Worm (Caenorhabditis elegans) whole organism, L3 larva: ENCODE data around the gene ttr-50.

Source experiments
- aly-2 ChIP-seq: fragments of 150-350 bp; optimal IDR thresholded peaks from 2 replicates; lab custom pipeline; 2014; ENCODE audit warnings: missing biosample characterization, missing genetic modification characterization
- ceh-16 ChIP-seq: sonication (generic microtip); optimal IDR thresholded peaks from 2 replicates; lab custom pipeline; 2017; ENCODE audit warnings: missing biosample characterization, missing genetic modification characterization
- ceh-28 ChIP-seq: fragments of 150-350 bp; optimal IDR thresholded peaks from 2 replicates; lab custom pipeline; 2014; ENCODE audit warnings: missing biosample characterization, missing genetic modification reagents, missing genetic modification characterization
- ceh-9 ChIP-seq: sonication (generic microtip); optimal IDR thresholded peaks from 2 replicates; lab custom pipeline; 2018; ENCODE audit warnings: missing biosample characterization, missing genetic modification characterization
- egl-27 ChIP-seq: sonication (generic microtip); optimal IDR thresholded peaks from 4 replicates; lab custom pipeline; 2017; ENCODE audit warnings: missing biosample characterization, missing genetic modification reagents, missing genetic modification characterization
- egl-5 ChIP-seq: fragments of 150-350 bp; optimal IDR thresholded peaks from 2 replicates; lab custom pipeline; 2017; ENCODE audit warnings: missing biosample characterization, missing genetic modification reagents, missing genetic modification characterization, inconsistent platforms
- elt-2 ChIP-seq: sonication (generic microtip); optimal IDR thresholded peaks from 2 replicates; lab custom pipeline; 2016; ENCODE audit warnings: missing genetic modification reagents, mild to moderate bottlenecking, missing genetic modification characterization, missing compliant biosample characterization
- elt-3 ChIP-seq, 3 experiments: fragments of 150-350 bp in 1 of 3; sonication (generic microtip) in 2 of 3; optimal IDR thresholded peaks; 2 replicates in 2 of 3; 4 replicates in 1 of 3; lab custom pipeline; 2014 to 2017; ENCODE audit warnings: missing biosample characterization in 3 of 3, missing genetic modification characterization in 3 of 3
- eor-1 ChIP-seq, 2 experiments: fragments of 150-350 bp; optimal IDR thresholded peaks; 2 replicates each; lab custom pipeline; 2014 to 2018; ENCODE audit warnings: missing biosample characterization in 2 of 2, missing genetic modification characterization in 2 of 2
- fkh-10 ChIP-seq: sonication (generic microtip); optimal IDR thresholded peaks from 2 replicates; lab custom pipeline; 2017; ENCODE audit warnings: missing biosample characterization, missing genetic modification reagents, missing genetic modification characterization
- fkh-2 ChIP-seq: fragments of 150-350 bp; optimal IDR thresholded peaks from 2 replicates; lab custom pipeline; 2014; ENCODE audit warnings: missing biosample characterization, missing genetic modification reagents, missing genetic modification characterization
- fos-1 ChIP-seq: fragments of 150-350 bp; optimal IDR thresholded peaks from 2 replicates; lab custom pipeline; 2014; ENCODE audit warnings: missing biosample characterization, missing genetic modification characterization
- hmg-11 ChIP-seq: sonication (generic microtip); optimal IDR thresholded peaks from 2 replicates; lab custom pipeline; 2016; ENCODE audit warnings: missing genetic modification characterization, missing compliant biosample characterization
- jun-1 ChIP-seq: fragments of 150-350 bp; optimal IDR thresholded peaks from 2 replicates; lab custom pipeline; 2014; ENCODE audit warnings: missing biosample characterization, missing genetic modification reagents, missing genetic modification characterization
- lin-15B ChIP-seq: fragments of 150-350 bp; optimal IDR thresholded peaks from 2 replicates; lab custom pipeline; 2014; ENCODE audit warnings: missing biosample characterization, missing genetic modification characterization
- lin-39 ChIP-seq: fragments of 150-350 bp; optimal IDR thresholded peaks from 2 replicates; lab custom pipeline; 2018; ENCODE audit warnings: missing biosample characterization, missing genetic modification reagents, missing genetic modification characterization
- lsy-12 ChIP-seq: sonication (generic microtip); optimal IDR thresholded peaks from 2 replicates; lab custom pipeline; 2016; ENCODE audit warnings: mild to moderate bottlenecking, missing genetic modification characterization, missing compliant biosample characterization
- mml-1 ChIP-seq: fragments of 150-350 bp; sonication (generic microtip); optimal IDR thresholded peaks from 3 replicates; lab custom pipeline; 2014; ENCODE audit warnings: missing biosample characterization, missing genetic modification characterization
- nhr-11 ChIP-seq: fragments of 150-350 bp; optimal IDR thresholded peaks from 2 replicates; lab custom pipeline; 2014; ENCODE audit warnings: missing biosample characterization, missing genetic modification characterization
- nhr-23 ChIP-seq: fragments of 150-350 bp; optimal IDR thresholded peaks from 2 replicates; lab custom pipeline; 2014; ENCODE audit warnings: missing biosample characterization, missing genetic modification reagents, missing genetic modification characterization
- nhr-237 ChIP-seq: fragments of 150-350 bp; optimal IDR thresholded peaks from 2 replicates; lab custom pipeline; 2014; ENCODE audit warnings: missing biosample characterization, missing genetic modification characterization
- nhr-25 ChIP-seq: sonication (generic microtip); optimal IDR thresholded peaks from 2 replicates; lab custom pipeline; 2017; ENCODE audit warnings: missing biosample characterization, missing genetic modification characterization
- nhr-28 ChIP-seq: fragments of 150-350 bp; optimal IDR thresholded peaks from 2 replicates; lab custom pipeline; 2014; ENCODE audit warnings: missing biosample characterization, missing genetic modification characterization
- nhr-67 ChIP-seq: fragments of 150-350 bp; optimal IDR thresholded peaks from 2 replicates; lab custom pipeline; 2014; ENCODE audit warnings: missing biosample characterization, missing genetic modification characterization
- nhr-76 ChIP-seq: fragments of 150-350 bp; sonication (generic microtip); optimal IDR thresholded peaks from 5 replicates; lab custom pipeline; 2014; ENCODE audit warnings: missing biosample characterization, missing genetic modification characterization
- nhr-77 ChIP-seq: fragments of 150-350 bp; optimal IDR thresholded peaks from 2 replicates; lab custom pipeline; 2014; ENCODE audit warnings: missing biosample characterization, missing genetic modification characterization
- pha-4 ChIP-seq: fragments of 150-350 bp; optimal IDR thresholded peaks from 2 replicates; lab custom pipeline; 2014; ENCODE audit warnings: missing biosample characterization, missing genetic modification reagents, missing genetic modification characterization
- skn-1 ChIP-seq: fragments of 150-350 bp; optimal IDR thresholded peaks from 2 replicates; lab custom pipeline; 2014; ENCODE audit warnings: missing biosample characterization, missing genetic modification characterization
- tbx-2 ChIP-seq: sonication (generic microtip); optimal IDR thresholded peaks from 2 replicates; lab custom pipeline; 2016; ENCODE audit warnings: mild to moderate bottlenecking, missing genetic modification characterization, missing compliant biosample characterization
- unc-39 ChIP-seq: sonication (generic microtip); optimal IDR thresholded peaks from 4 replicates; lab custom pipeline; 2017; ENCODE audit warnings: missing biosample characterization, missing genetic modification characterization
- zag-1 ChIP-seq: fragments of 150-350 bp; optimal IDR thresholded peaks from 2 replicates; lab custom pipeline; 2014; ENCODE audit warnings: missing biosample characterization, missing genetic modification characterization

The ttr-50 gene

ce11 chrIV:11640915-11641314 lies at the start of gene ttr-50:
TSS of gene ttr-50 (minus strand) at chrIV:11641015.
- TF ChIP-seq egl-5 (no peak), mml-1 (no peak), nhr-11 (tag; lab: Kevin White, UChicago) (no peak), nhr-67 (tag; lab: Kevin White, UChicago) (no peak), lsy-12 (tag; lab: Kevin White, UChicago) (no peak), nhr-28 (tag; lab: Kevin White, UChicago) (no peak), elt-2 (no peak), fkh-10 (no peak), nhr-77 (no peak), ceh-28 (tag; lab: Kevin White, UChicago) (no peak), tbx-2 (tag; lab: Kevin White, UChicago) (no peak)
- TF ChIP-seq, all 47 proteins: peak for 0

ce11 chrIV:11688018-11688417 lies 47.2 kb upstream of the ttr-50 start, which contains the start of gene ZK792.5:
TSS of gene ZK792.5 (minus strand) at chrIV:11688118.
- no peak for TF ChIP-seq skn-1 (tag; lab: Kevin White, UChicago)
- no peak for TF ChIP-seq zag-1 (tag; lab: Kevin White, UChicago)
- no peak for TF ChIP-seq lin-39 (tag; lab: Kevin White, UChicago)
- no peak for TF ChIP-seq nhr-67 (tag; lab: Kevin White, UChicago)
- no peak for TF ChIP-seq egl-27 (tag; lab: Kevin White, UChicago)
- no peak for TF ChIP-seq nhr-25 (tag; lab: Kevin White, UChicago)
- no peak for TF ChIP-seq unc-39 (tag; lab: Kevin White, UChicago)
- TF ChIP-seq pha-4 (tag; lab: Kevin White, UChicago) = no peak
- TF ChIP-seq nhr-11 (tag; lab: Kevin White, UChicago) = no peak
- TF ChIP-seq hmg-11 (tag; lab: Kevin White, UChicago) = no peak
- TF ChIP-seq, all 47 proteins: peak for 0

ce11 chrIV:11681905-11682304 lies 41.1 kb upstream of the ttr-50 start, which contains the start of gene ZK792.4:
TSS of gene ZK792.4 (minus strand) at chrIV:11682005.
- TF ChIP-seq ceh-16 (tag; lab: Kevin White, UChicago) = no peak
- TF ChIP-seq nhr-67 (tag; lab: Kevin White, UChicago) = no peak
- TF ChIP-seq elt-2 = no peak
- no peak for TF ChIP-seq ceh-9 (tag; lab: Kevin White, UChicago)
- TF ChIP-seq elt-3 (tag; optimal IDR thresholded peaks at IDR 0.05; lab: Kevin White, UChicago) = no peak
- TF ChIP-seq unc-39 (tag; lab: Kevin White, UChicago) = no peak
- no peak for TF ChIP-seq fkh-2 (tag; lab: Kevin White, UChicago)
- no peak for TF ChIP-seq nhr-11 (tag; lab: Kevin White, UChicago)
- TF ChIP-seq, all 47 proteins: peak for 0

ce11 chrIV:11676054-11676453 lies 35.2 kb upstream of the ttr-50 start, which contains the start of gene inx-9:
TSS of gene inx-9 (plus strand) at chrIV:11676354.
- no peak for TF ChIP-seq ceh-28 (tag; lab: Kevin White, UChicago)
- no peak for TF ChIP-seq nhr-237 (tag; lab: Kevin White, UChicago)
- TF ChIP-seq ceh-9 (tag; lab: Kevin White, UChicago) = no peak
- no peak for TF ChIP-seq aly-2 (tag; lab: Kevin White, UChicago)
- TF ChIP-seq egl-27 (tag; lab: Kevin White, UChicago) = no peak
- no peak for TF ChIP-seq lin-15B (tag; lab: Kevin White, UChicago)
- TF ChIP-seq ceh-16 (tag; lab: Kevin White, UChicago) = no peak
- no peak for TF ChIP-seq nhr-23 (tag; lab: Kevin White, UChicago)
- TF ChIP-seq fkh-10 = no peak
- TF ChIP-seq fos-1 (tag; lab: Kevin White, UChicago) = no peak
- TF ChIP-seq jun-1 = no peak
- no peak for TF ChIP-seq unc-39 (tag; lab: Kevin White, UChicago)
- no peak for TF ChIP-seq elt-3 (tag; optimal IDR thresholded peaks at IDR 0.05; lab: Kevin White, UChicago)
- TF ChIP-seq nhr-11 (tag; lab: Kevin White, UChicago) = no peak
- TF ChIP-seq eor-1 (tag; optimal IDR thresholded peaks at IDR 0.05; lab: Kevin White, UChicago) = no peak
- no peak for TF ChIP-seq mml-1

DNA sequence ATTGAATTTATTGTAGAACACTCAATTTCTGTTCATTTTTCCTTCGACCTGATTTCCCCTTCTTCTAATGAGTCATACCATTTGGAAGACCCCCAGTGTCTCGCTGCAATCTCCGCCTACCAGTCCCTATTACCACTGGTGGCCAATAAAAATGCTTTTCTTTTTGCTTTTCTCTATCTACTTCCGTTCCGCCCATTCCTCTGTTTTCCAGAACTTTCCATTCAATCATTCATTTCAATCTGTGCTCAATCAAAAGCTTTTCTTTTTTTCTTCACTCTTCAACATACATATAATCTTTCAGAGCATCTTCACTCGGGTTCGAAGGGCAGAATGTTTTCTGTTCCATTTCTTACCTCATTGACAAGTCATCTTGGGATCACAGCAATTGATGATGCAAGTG lies 32.7 kb upstream of the ttr-50 start, which contains the start of gene inx-8:
Gene inx-8, plus strand, starts transcription at position 301 of the 400 bp plus-strand sequence.
- TF ChIP-seq hmg-11 (tag; lab: Kevin White, UChicago) = no peak

DNA sequence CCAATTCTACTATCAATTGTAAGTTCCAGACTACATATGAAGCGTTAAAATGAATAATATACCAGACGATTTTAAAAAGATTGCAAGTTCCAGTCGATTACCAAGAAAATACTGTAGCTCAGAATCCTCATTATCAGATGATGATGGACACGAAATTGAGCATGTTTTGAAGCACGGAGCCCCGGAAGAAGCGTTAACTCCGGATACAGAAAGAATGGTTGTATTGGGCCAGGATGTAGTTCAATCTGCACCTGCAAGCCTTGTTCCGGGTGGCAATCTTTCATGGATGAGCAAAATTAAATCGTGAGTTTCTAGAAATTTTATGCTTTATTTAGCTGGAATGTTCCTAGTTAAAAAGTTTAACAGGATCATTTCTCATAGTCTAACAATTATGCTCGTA lies 27.2 kb upstream of the ttr-50 start, which contains the start of gene atg-4.2:
Gene atg-4.2, plus strand, starts transcription at position 24 of the 400 bp plus-strand sequence.
- TF ChIP-seq nhr-76 (tag; lab: Kevin White, UChicago) (no peak), nhr-25 (tag; lab: Kevin White, UChicago) (no peak), lin-15B (tag; lab: Kevin White, UChicago) (no peak)
- TF ChIP-seq, all 47 proteins: peak for 0
